Worm (Caenorhabditis elegans) whole organism, mixed stage, embryonic: ENCODE data around the gene gcy-20.

ENCODE experiments used
- elt-1 ChIP-seq: sonication (generic microtip); optimal IDR thresholded peaks from 2 replicates; lab custom pipeline; 2017; ENCODE audit warnings: missing genetic modification characterization, mild to moderate bottlenecking, missing compliant biosample characterization, antibody characterized with exemption, moderate library complexity, borderline replicate concordance; ENCODE audit not compliant: insufficient read depth
- elt-3 ChIP-seq: fragments of 150-350 bp; optimal IDR thresholded peaks from 2 replicates; lab custom pipeline; 2014; ENCODE audit warnings: missing biosample characterization, missing genetic modification characterization
- mep-1 ChIP-seq: fragments of 150-350 bp; optimal IDR thresholded peaks from 2 replicates; lab custom pipeline; 2017; ENCODE audit warnings: missing biosample characterization, missing genetic modification reagents, missing genetic modification characterization, inconsistent platforms
- nhr-237 ChIP-seq: fragments of 150-350 bp; optimal IDR thresholded peaks from 2 replicates; lab custom pipeline; 2014; ENCODE audit warnings: missing biosample characterization, missing genetic modification characterization
- pha-4 ChIP-seq: fragments of 150-350 bp; optimal IDR thresholded peaks from 2 replicates; lab custom pipeline; 2018; ENCODE audit warnings: missing biosample characterization, missing genetic modification reagents, missing genetic modification characterization

ce11 chrV:16271121-16271520 is 17.5 kb upstream of the gcy-20 start, which contains the start of gene T13F3.6:
- TF ChIP-seq elt-1 (tag; lab: Kevin White, UChicago) (no peak), mep-1 (tag; lab: Kevin White, UChicago) (no peak), nhr-237 (tag; lab: Kevin White, UChicago) (no peak), elt-3 (tag; lab: Kevin White, UChicago) (no peak), pha-4 (tag; lab: Kevin White, UChicago) (no peak)
